Fruit fly (Drosophila melanogaster) Kc167 (cell line): ENCODE results near the gene CG6055.

Experiments used
- Myc ChIP-seq: fragments of >200 bp; optimal IDR thresholded peaks from 2 replicates; lab custom pipeline; 2017; ENCODE audit warnings: missing external identifiers
- Sin3A ChIP-seq: fragments of >200 bp; optimal IDR thresholded peaks from 2 replicates; lab custom pipeline; 2018; ENCODE audit warnings: missing external identifiers
- h ChIP-seq: fragments of >200 bp; optimal IDR thresholded peaks from 3 replicates; lab custom pipeline; 2018; ENCODE audit warnings: missing external identifiers
- insv ChIP-seq: fragments of >200 bp; optimal IDR thresholded peaks from 3 replicates; lab custom pipeline; 2018; ENCODE audit warnings: missing external identifiers
- psq ChIP-seq: fragments of >200 bp; optimal IDR thresholded peaks from 2 replicates; lab custom pipeline; 2017; ENCODE audit warnings: missing external identifiers
- ttk ChIP-seq: sonication (Bioruptor generic); optimal IDR thresholded peaks from 2 replicates; lab custom pipeline; 2017; ENCODE audit warnings: missing external identifiers

dm6 chr2L:7508867-7509266, 42.5 kb downstream of the CG6055 start:
- TF ChIP-seq ttk (lab: Kevin White, UChicago) (no peak), Myc (lab: Kevin White, UChicago) (no peak), h (lab: Kevin White, UChicago) (no peak), insv (lab: Kevin White, UChicago) (no peak), psq (no peak), Sin3A (no peak)
